Fruit fly (Drosophila melanogaster): ENCODE results near the gene Coq8.

Gene Coq8

DNA sequence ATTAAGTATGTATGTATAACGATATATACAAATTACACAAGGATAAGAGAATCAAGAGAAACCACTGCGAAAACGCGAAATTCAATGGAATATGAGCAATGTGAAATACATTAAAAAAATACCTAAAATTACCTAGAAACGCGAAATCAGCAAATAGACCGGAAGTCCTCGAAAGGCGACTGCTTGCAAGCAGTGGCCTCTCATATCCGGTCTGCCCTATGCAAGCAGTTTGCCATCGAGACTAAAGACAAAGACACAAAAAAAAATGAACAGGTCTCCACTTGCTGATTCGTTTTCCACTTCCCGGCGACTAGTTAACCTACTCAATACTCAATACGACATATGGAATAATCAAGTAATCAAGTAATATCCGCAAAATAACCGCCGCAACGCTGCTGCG is 46.8 kb upstream of the Coq8 start (continued):
- TF ChIP-seq hbn (GFP tag; IDR thresholded peaks at IDR 0.05; ENCODE audit: partially characterized antibody) = no peak
- peak; percentile 15 for TF ChIP-seq CG6854 (GFP tag; optimal IDR thresholded peaks at IDR 0.05)
- TF ChIP-seq Hmr (GFP tag; optimal IDR thresholded peaks at IDR 0.05) = peak; percentile 51
- no peak for TF ChIP-seq Gug (GFP tag; IDR thresholded peaks at IDR 0.05)
- TF ChIP-seq gem (tag; optimal IDR thresholded peaks at IDR 0.05) = no peak
- TF ChIP-seq Camta (GFP tag; optimal IDR thresholded peaks at IDR 0.05) = no peak
- TF ChIP-seq CG9876 (GFP tag; optimal IDR thresholded peaks at IDR 0.05) = no peak
- peak; percentile 53 for TF ChIP-seq fd102C (GFP tag; optimal IDR thresholded peaks at IDR 0.05)
- TF ChIP-seq CG30431 (GFP tag; optimal IDR thresholded peaks at IDR 0.05) = peak; percentile 17
- TF ChIP-seq CG9932 (GFP tag; IDR thresholded peaks at IDR 0.05) = no peak
- TF ChIP-seq dmrt99B (tag; optimal IDR thresholded peaks at IDR 0.05) = no peak
- no peak for TF ChIP-seq CG7745 (tag; optimal IDR thresholded peaks at IDR 0.05)
- no peak for TF ChIP-seq ranshi (GFP tag; IDR thresholded peaks at IDR 0.05)
- TF ChIP-seq CG6654 (GFP tag; optimal IDR thresholded peaks at IDR 0.05) = no peak
- no peak for TF ChIP-seq CG13424 (tag; optimal IDR thresholded peaks at IDR 0.05)
- 0 out of 3 replicates have a peak, but pooled peaks have one; percentile 26 for TF ChIP-seq gce (GFP tag; IDR thresholded peaks at IDR 0.05)
- TF ChIP-seq Adf1 (GFP tag; IDR thresholded peaks at IDR 0.05) = no peak
- no peak for TF ChIP-seq CG32772 (GFP tag; IDR thresholded peaks at IDR 0.05)
- no peak for TF ChIP-seq scrt (GFP tag; optimal IDR thresholded peaks at IDR 0.05)
- TF ChIP-seq CG5245 (GFP tag; optimal IDR thresholded peaks at IDR 0.05) = no peak
- no peak for TF ChIP-seq slp2 (GFP tag; optimal IDR thresholded peaks at IDR 0.05)
- no peak for TF ChIP-seq Hr78 (GFP tag; optimal IDR thresholded peaks at IDR 0.05)
- no peak for TF ChIP-seq Sin3A (optimal IDR thresholded peaks at IDR 0.05)
- TF ChIP-seq ab (GFP tag; optimal IDR thresholded peaks at IDR 0.05) = no peak
- no peak for TF ChIP-seq pnt (GFP tag; optimal IDR thresholded peaks at IDR 0.05)
- TF ChIP-seq Oli (tag; optimal IDR thresholded peaks at IDR 0.05) = no peak
- no peak for TF ChIP-seq CG2120 (GFP tag; optimal IDR thresholded peaks at IDR 0.05)
- TF ChIP-seq gt (GFP tag; IDR thresholded peaks at IDR 0.05) = no peak
- TF ChIP-seq Bteb2 (GFP tag; optimal IDR thresholded peaks at IDR 0.05) = no peak
- no peak for TF ChIP-seq CG9817 (tag; optimal IDR thresholded peaks at IDR 0.05)
- peak; percentile 58 for TF ChIP-seq lab (GFP tag; optimal IDR thresholded peaks at IDR 0.05)
- TF ChIP-seq Hand (GFP tag; optimal IDR thresholded peaks at IDR 0.05) = no peak
- no peak for TF ChIP-seq Elba2 (GFP tag; optimal IDR thresholded peaks at IDR 0.05)
- no peak for TF ChIP-seq Dek (tag; optimal IDR thresholded peaks at IDR 0.05)
- TF ChIP-seq Eip74EF (GFP tag; optimal IDR thresholded peaks at IDR 0.05) = no peak
- no peak for TF ChIP-seq cwo (GFP tag; optimal IDR thresholded peaks at IDR 0.05)
- TF ChIP-seq D (optimal IDR thresholded peaks at IDR 0.05) = no peak
- TF ChIP-seq D (GFP tag; optimal IDR thresholded peaks at IDR 0.05) = peak; percentile 35
- no peak for TF ChIP-seq h (optimal IDR thresholded peaks at IDR 0.05)
- peak; percentile 94 for TF ChIP-seq Ets65A (GFP tag)
- peak; percentile 19 for TF ChIP-seq CG10543 (GFP tag; optimal IDR thresholded peaks at IDR 0.05)
- TF ChIP-seq danr (GFP tag; IDR thresholded peaks at IDR 0.05) = no peak
- TF ChIP-seq Atf6 (GFP tag; IDR thresholded peaks at IDR 0.05) = no peak
- TF ChIP-seq YL-1 (GFP tag; optimal IDR thresholded peaks at IDR 0.05) = peak; percentile 11
- TF ChIP-seq CG32532 (GFP tag; IDR thresholded peaks at IDR 0.05) = no peak
- no peak for TF ChIP-seq MESR4 (GFP tag; optimal IDR thresholded peaks at IDR 0.05)
- TF ChIP-seq mirr (GFP tag; optimal IDR thresholded peaks at IDR 0.05) = no peak
- no peak for TF ChIP-seq CG12769 (tag; optimal IDR thresholded peaks at IDR 0.05)
- TF ChIP-seq CG13894 (tag; optimal IDR thresholded peaks at IDR 0.05) = peak; percentile 9
- TF ChIP-seq cas (GFP tag; IDR thresholded peaks at IDR 0.05) = no peak
- peak; percentile 2 for TF ChIP-seq nmo (GFP tag; optimal IDR thresholded peaks at IDR 0.05)
- TF ChIP-seq Abd-B (GFP tag; optimal IDR thresholded peaks at IDR 0.05) = no peak

Measured in whole organism, embryonic.